Worm (Caenorhabditis elegans) whole organism, L3 larva: ENCODE results near the gene C05G5.7.

Source experiments
- aly-2 ChIP-seq: fragments of 150-350 bp; optimal IDR thresholded peaks from 2 replicates; lab custom pipeline; 2014; ENCODE audit warnings: missing biosample characterization, missing genetic modification characterization
- ceh-82 ChIP-seq: fragments of 150-350 bp; optimal IDR thresholded peaks from 2 replicates; lab custom pipeline; 2014; ENCODE audit warnings: missing biosample characterization, missing genetic modification characterization
- elt-3 ChIP-seq, 3 experiments: fragments of 150-350 bp in 1 of 3; sonication (generic microtip) in 2 of 3; optimal IDR thresholded peaks; 2 replicates in 2 of 3; 4 replicates in 1 of 3; lab custom pipeline; 2014 to 2017; ENCODE audit warnings: missing biosample characterization in 3 of 3, missing genetic modification characterization in 3 of 3
- lin-39 ChIP-seq: fragments of 150-350 bp; optimal IDR thresholded peaks from 2 replicates; lab custom pipeline; 2018; ENCODE audit warnings: missing biosample characterization, missing genetic modification reagents, missing genetic modification characterization
- nhr-11 ChIP-seq: fragments of 150-350 bp; optimal IDR thresholded peaks from 2 replicates; lab custom pipeline; 2014; ENCODE audit warnings: missing biosample characterization, missing genetic modification characterization
- nhr-25 ChIP-seq: sonication (generic microtip); optimal IDR thresholded peaks from 2 replicates; lab custom pipeline; 2017; ENCODE audit warnings: missing biosample characterization, missing genetic modification characterization
- nhr-76 ChIP-seq: fragments of 150-350 bp; sonication (generic microtip); optimal IDR thresholded peaks from 5 replicates; lab custom pipeline; 2014; ENCODE audit warnings: missing biosample characterization, missing genetic modification characterization
- pqm-1 ChIP-seq: fragments of 150-350 bp; optimal IDR thresholded peaks from 2 replicates; lab custom pipeline; 2017; ENCODE audit warnings: missing biosample characterization, missing genetic modification characterization, inconsistent platforms
- sea-2 ChIP-seq: fragments of 150-350 bp; sonication (generic microtip); optimal IDR thresholded peaks from 4 replicates; lab custom pipeline; 2014; ENCODE audit warnings: missing biosample characterization, missing genetic modification reagents, missing genetic modification characterization
- skn-1 ChIP-seq: fragments of 150-350 bp; optimal IDR thresholded peaks from 2 replicates; lab custom pipeline; 2014; ENCODE audit warnings: missing biosample characterization, missing genetic modification characterization
- unc-39 ChIP-seq: sonication (generic microtip); optimal IDR thresholded peaks from 4 replicates; lab custom pipeline; 2017; ENCODE audit warnings: missing biosample characterization, missing genetic modification characterization

DNA sequence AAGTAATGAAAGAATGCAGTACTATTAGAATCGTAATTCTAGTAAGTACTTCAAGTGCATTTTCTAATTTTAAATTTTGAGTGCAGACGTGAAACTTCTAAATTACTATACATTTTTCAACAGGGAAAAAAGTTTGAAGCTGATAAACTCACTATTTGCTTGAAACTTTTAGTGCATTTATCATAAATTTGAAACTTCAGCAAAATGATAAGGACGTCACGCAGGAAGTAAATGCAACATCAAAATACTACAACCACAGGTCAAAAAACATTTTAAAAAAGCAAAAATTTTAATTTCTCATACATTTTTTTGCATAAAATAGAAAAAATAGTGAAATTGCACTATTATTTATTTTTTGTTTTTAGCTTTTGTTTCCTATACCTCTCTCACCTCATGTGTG, 4.1 kb downstream of the C05G5.7 start:
- no peak for TF ChIP-seq sea-2
- TF ChIP-seq unc-39 = no peak
- TF ChIP-seq ceh-82 (tag; lab: Kevin White, UChicago) = no peak
- TF ChIP-seq skn-1 = no peak
- TF ChIP-seq nhr-76 (tag; lab: Kevin White, UChicago) = no peak
- no peak for TF ChIP-seq nhr-11 (tag; lab: Kevin White, UChicago)
- no peak for TF ChIP-seq nhr-25
- no peak for TF ChIP-seq elt-3 (tag; optimal IDR thresholded peaks at IDR 0.05; lab: Kevin White, UChicago)
- TF ChIP-seq pqm-1 (tag; lab: Kevin White, UChicago) = peak; percentile 51
- TF ChIP-seq lin-39 (tag; lab: Kevin White, UChicago) = no peak
- TF ChIP-seq aly-2 (tag; lab: Kevin White, UChicago) = no peak
